Fruit fly (Drosophila melanogaster) Kc167 (cell line): Measurements from ENCODE around the gene CycB3.

Experiments
- Myc ChIP-seq: fragments of >200 bp; optimal IDR thresholded peaks from 2 replicates; lab custom pipeline; 2017; ENCODE audit warnings: missing external identifiers
- Sin3A ChIP-seq: fragments of >200 bp; optimal IDR thresholded peaks from 2 replicates; lab custom pipeline; 2018; ENCODE audit warnings: missing external identifiers
- h ChIP-seq: fragments of >200 bp; optimal IDR thresholded peaks from 3 replicates; lab custom pipeline; 2018; ENCODE audit warnings: missing external identifiers
- insv ChIP-seq: fragments of >200 bp; optimal IDR thresholded peaks from 3 replicates; lab custom pipeline; 2018; ENCODE audit warnings: missing external identifiers
- psq ChIP-seq: fragments of >200 bp; optimal IDR thresholded peaks from 2 replicates; lab custom pipeline; 2017; ENCODE audit warnings: missing external identifiers
- ttk ChIP-seq: sonication (Bioruptor generic); optimal IDR thresholded peaks from 2 replicates; lab custom pipeline; 2017; ENCODE audit warnings: missing external identifiers

The CycB3 gene

DNA sequence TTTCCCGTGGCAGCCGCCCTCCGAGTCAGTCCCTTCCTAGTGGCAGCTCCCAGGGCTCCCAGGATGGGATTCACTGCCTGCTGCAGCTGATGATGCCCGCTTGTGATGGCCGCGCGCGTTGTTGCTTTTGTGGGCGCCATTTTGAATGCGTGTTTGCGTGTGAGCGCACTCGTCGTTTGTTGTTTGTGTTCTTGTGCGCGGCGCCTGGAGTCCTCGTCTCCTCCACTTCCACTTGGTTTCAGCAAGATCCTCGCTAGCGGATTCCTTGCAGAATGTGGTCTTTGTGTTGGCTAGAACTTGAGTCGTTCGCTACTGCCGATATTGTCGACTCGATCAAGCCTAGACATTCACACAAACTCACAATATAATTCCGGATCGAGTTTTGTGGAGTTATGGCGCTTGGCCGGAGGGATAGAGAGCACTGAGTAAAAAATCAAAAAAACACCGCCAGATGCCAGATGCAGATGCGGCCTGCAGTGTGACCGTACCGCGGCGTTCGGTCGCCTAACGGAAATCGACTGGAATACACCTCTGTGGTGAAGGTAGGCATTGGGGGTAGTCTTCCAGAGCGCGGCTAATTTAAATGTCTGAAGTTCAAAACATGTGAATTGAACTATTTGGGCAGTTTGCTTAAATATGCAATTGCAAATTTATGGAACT lies at the start of gene CycB3:
Gene CycB3, minus strand, starts transcription at position 428 of the 660 bp plus-strand sequence.
- TF ChIP-seq ttk (lab: Kevin White, UChicago) (no peak), psq (lab: Kevin White, UChicago) (no peak), Sin3A (lab: Kevin White, UChicago) (no peak), h (lab: Kevin White, UChicago) (no peak), insv (no peak), Myc (lab: Kevin White, UChicago) (no peak)

- no peak for TF ChIP-seq Myc (lab: Kevin White, UChicago)
- no peak for TF ChIP-seq Sin3A (lab: Kevin White, UChicago)
- no peak for TF ChIP-seq psq (lab: Kevin White, UChicago)
- no peak for TF ChIP-seq insv
- no peak for TF ChIP-seq h (lab: Kevin White, UChicago)
- no peak for TF ChIP-seq ttk (lab: Kevin White, UChicago)
Measured at dm6 chr3R:24917814-24918636, 47.4 kb upstream of the CycB3 start, which contains the start of the genes PIG-S, sud1 and CG11168. PIG-S (minus strand) TSS chr3R:24917864. sud1 (minus strand) TSS chr3R:24917864. CG11168 (plus strand) TSS chr3R:24918106.

DNA sequence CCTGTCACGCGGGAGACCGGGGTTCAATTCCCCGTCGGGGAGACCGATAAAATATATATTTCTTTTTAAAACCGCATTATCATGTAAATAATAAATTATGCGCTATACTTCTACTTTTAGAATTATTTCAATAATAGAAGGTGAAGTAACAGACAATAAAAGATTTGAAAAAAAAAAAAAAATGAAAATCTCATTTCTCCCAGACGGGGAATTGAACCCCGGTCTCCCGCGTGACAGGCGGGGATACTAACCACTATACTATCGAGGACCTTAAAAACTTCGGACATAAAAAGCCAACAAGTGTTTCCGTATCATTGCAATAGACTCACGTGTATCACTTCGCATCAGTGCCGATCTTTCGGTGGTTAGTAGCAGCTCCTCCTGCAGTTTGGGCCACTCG lies 44.2 kb upstream of the CycB3 start:
- TF ChIP-seq psq (lab: Kevin White, UChicago) (no peak), h (lab: Kevin White, UChicago) (no peak), insv (no peak), ttk (lab: Kevin White, UChicago) (no peak), Sin3A (lab: Kevin White, UChicago) (no peak), Myc (lab: Kevin White, UChicago) (no peak)

DNA sequence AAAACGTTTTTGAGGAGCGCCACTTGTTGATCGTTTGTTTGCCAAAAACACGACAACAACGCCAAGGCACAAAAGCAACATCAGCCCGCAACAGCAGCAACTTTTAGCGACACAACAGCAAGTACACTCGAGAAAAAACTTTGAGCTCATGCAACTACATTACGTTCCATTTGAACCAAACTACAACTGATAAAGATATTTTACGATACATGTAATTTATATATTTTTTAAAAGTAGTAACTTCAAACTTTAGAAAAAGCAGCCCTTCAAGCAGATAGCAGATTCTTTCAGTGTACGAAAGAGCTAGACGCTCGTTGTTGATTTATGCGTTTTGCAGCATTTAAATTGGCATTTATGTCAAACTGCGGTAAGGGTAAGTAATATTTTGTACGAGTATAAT lies 39.5 kb upstream of the CycB3 start:
- TF ChIP-seq insv: no peak
- no peak for TF ChIP-seq ttk (lab: Kevin White, UChicago)
- TF ChIP-seq h (lab: Kevin White, UChicago): no peak
- TF ChIP-seq Myc (lab: Kevin White, UChicago): no peak
- TF ChIP-seq Sin3A (lab: Kevin White, UChicago): no peak
- TF ChIP-seq psq (lab: Kevin White, UChicago): no peak

DNA sequence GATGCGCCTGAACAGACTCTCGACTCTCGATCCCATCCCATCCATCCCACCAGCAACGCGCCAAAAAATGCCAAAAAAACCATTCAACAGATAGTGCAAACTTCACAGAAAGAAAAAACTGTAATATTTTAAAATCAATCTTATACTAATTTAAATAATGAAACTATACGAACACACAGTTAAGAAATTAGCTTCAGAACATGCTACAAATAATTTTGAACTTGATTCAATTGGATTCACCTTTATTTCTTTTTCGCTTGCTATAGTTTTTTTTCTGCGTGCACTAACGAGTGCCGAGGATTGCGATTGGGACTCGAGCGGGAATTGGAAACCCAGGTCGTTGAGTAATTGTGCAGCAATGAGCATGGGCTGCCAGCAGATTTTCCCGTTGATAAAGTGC lies 37.4 kb upstream of the CycB3 start:
- TF ChIP-seq h (lab: Kevin White, UChicago): no peak

- TF ChIP-seq psq (lab: Kevin White, UChicago) (no peak), h (lab: Kevin White, UChicago) (no peak), Sin3A (lab: Kevin White, UChicago) (no peak), ttk (lab: Kevin White, UChicago) (no peak), Myc (lab: Kevin White, UChicago) (no peak)
Measured at dm6 chr3R:24906648-24907047, 36.0 kb upstream of the CycB3 start.

dm6 chr3R:24905959-24906634 lies 35.5 kb upstream of the CycB3 start, which contains the start of gene CG13643:
CG13643 (minus strand) TSS chr3R:24906004.
- TF ChIP-seq Myc (lab: Kevin White, UChicago) (no peak), psq (lab: Kevin White, UChicago) (no peak), insv (no peak), ttk (lab: Kevin White, UChicago) (no peak), h (lab: Kevin White, UChicago) (no peak), Sin3A (lab: Kevin White, UChicago) (no peak)

DNA sequence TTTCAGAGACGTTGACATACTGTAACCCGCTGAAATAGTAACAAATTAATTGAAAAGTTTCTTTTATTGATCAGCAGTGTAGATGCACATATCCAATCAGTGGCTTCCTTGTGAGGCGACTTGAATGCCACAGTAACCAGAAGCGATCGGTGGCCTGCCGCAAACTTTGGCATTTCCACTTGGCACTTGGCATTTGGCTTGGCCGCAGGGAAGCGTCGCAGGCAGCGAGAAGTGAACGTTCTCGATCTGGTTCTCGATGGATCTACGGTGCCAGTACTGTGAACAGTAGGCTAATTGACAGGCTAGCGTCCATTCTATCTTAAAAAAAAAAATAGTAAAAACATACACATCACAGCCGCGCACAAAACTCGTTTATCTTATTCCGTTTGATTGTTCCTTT lies 30.2 kb upstream of the CycB3 start, which contains the start of gene CG10845:
Gene CG10845, plus strand, starts transcription at position 301 of the 400 bp plus-strand sequence.
- TF ChIP-seq Myc (lab: Kevin White, UChicago): no peak
- no peak for TF ChIP-seq psq (lab: Kevin White, UChicago)
- no peak for TF ChIP-seq Sin3A (lab: Kevin White, UChicago)
- no peak for TF ChIP-seq h (lab: Kevin White, UChicago)
- no peak for TF ChIP-seq ttk (lab: Kevin White, UChicago)
- no peak for TF ChIP-seq insv

DNA sequence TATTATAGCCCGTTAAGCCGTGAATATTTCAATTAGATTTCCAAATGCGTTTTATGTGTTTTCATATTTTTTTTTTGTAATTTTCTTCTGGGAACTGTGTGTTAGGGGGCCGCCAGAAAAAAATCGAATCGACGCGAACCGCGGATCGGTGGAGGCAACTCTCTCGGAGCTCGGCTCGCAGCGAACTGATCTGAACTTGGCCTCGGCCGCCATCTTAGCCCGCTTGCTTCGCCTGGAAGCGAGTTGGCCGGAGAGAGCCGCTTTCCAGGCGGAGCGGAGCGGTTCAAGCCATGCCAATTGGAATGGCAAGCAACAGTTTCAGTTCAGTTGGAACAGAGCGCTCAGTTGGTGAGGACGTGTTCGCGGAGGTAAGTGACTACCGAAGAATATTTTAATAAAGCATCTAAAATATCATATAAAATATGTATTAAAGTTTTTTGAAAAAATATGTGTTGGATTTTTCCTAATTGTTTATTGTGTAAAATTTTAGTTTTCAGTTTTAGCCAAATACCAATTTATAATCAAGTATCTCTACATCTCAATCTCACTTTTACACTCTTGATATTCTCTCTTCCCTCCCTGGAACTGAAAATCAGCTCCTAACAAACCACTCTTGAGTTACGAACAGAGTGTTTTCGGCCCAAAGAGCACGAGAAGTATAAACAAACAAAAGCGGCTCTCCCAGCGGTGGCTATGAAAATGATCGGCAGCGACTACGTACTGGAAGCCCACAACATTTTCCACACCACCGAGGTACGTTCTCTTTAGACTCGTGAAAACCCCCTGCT lies 24.0 kb upstream of the CycB3 start, which contains the start of the genes CG31121 and CG11069:
Gene CG31121, minus strand, starts transcription at position 187 of the 788 bp plus-strand sequence.
Gene CG11069, plus strand, starts transcription at position 324 of the 788 bp plus-strand sequence.
- TF ChIP-seq ttk (lab: Kevin White, UChicago) (no peak), Sin3A (lab: Kevin White, UChicago) (no peak), insv (no peak), h (lab: Kevin White, UChicago) (no peak), psq (lab: Kevin White, UChicago) (no peak), Myc (lab: Kevin White, UChicago) (no peak)

dm6 chr3R:24893320-24893955 lies 22.8 kb upstream of the CycB3 start:
- TF ChIP-seq ttk (lab: Kevin White, UChicago) (no peak), insv (no peak), h (lab: Kevin White, UChicago) (no peak), Sin3A (lab: Kevin White, UChicago) (no peak), Myc (lab: Kevin White, UChicago) (no peak), psq (lab: Kevin White, UChicago) (no peak)
